Fruit fly (Drosophila melanogaster): ENCODE results near the gene cv-c.

cv-c gene

dm6 chr3R:14462876-14463397 is 18.6 kb downstream of the cv-c start:
- TF ChIP-seq noc (tag; optimal IDR thresholded peaks at IDR 0.05), result no peak

dm6 chr3R:14462341-14462740 is 19.2 kb downstream of the cv-c start:
- TF ChIP-seq noc (tag; optimal IDR thresholded peaks at IDR 0.05), result no peak

- no peak for TF ChIP-seq noc (tag; optimal IDR thresholded peaks at IDR 0.05)
Observed at dm6 chr3R:14460305-14460704, 21.2 kb downstream of the cv-c start.

dm6 chr3R:14458448-14458847 is 23.1 kb downstream of the cv-c start:
- no peak for TF ChIP-seq noc (tag; optimal IDR thresholded peaks at IDR 0.05)

dm6 chr3R:14457912-14458311 is 23.6 kb downstream of the cv-c start:
- TF ChIP-seq noc (tag; optimal IDR thresholded peaks at IDR 0.05), result no peak

- no peak for TF ChIP-seq noc (tag; optimal IDR thresholded peaks at IDR 0.05)
Observed at dm6 chr3R:14456995-14457394, 24.5 kb downstream of the cv-c start.

dm6 chr3R:14456214-14456862 is 25.2 kb downstream of the cv-c start:
- no peak for TF ChIP-seq noc (tag; optimal IDR thresholded peaks at IDR 0.05)

dm6 chr3R:14455478-14455877 is 26.0 kb downstream of the cv-c start:
- no peak for TF ChIP-seq noc (tag; optimal IDR thresholded peaks at IDR 0.05)

dm6 chr3R:14454080-14454479 is 27.4 kb downstream of the cv-c start:
- TF ChIP-seq noc (tag; optimal IDR thresholded peaks at IDR 0.05), result no peak

- TF ChIP-seq noc (tag; optimal IDR thresholded peaks at IDR 0.05), result no peak
Observed at dm6 chr3R:14451050-14451914, 30.2 kb downstream of the cv-c start.

dm6 chr3R:14449304-14449703 is 32.2 kb downstream of the cv-c start:
- no peak for TF ChIP-seq noc (tag; optimal IDR thresholded peaks at IDR 0.05)

dm6 chr3R:14445092-14445491 is 36.4 kb downstream of the cv-c start:
- no peak for TF ChIP-seq noc (tag; optimal IDR thresholded peaks at IDR 0.05)

- no peak for TF ChIP-seq noc (tag; optimal IDR thresholded peaks at IDR 0.05)
Observed at dm6 chr3R:14444170-14444569, 37.3 kb downstream of the cv-c start.

dm6 chr3R:14441509-14441908 is 40.0 kb downstream of the cv-c start:
- TF ChIP-seq noc (tag; optimal IDR thresholded peaks at IDR 0.05), result no peak

dm6 chr3R:14438267-14438666 is 43.2 kb downstream of the cv-c start:
- no peak for TF ChIP-seq noc (tag; optimal IDR thresholded peaks at IDR 0.05)

- TF ChIP-seq noc (tag; optimal IDR thresholded peaks at IDR 0.05), result no peak
Observed at dm6 chr3R:14436459-14436858, 45.1 kb downstream of the cv-c start.

dm6 chr3R:14436011-14436410 is 45.5 kb downstream of the cv-c start:
- TF ChIP-seq noc (tag; optimal IDR thresholded peaks at IDR 0.05), result no peak

Measured in whole organism, larva.